Worm (Caenorhabditis elegans): Measurements from ENCODE around the gene nhr-219.

- TF ChIP-seq nhr-237 (tag; optimal IDR thresholded peaks at IDR 0.05) (no peak), vab-7 (GFP tag; IDR thresholded peaks at IDR 0.05) (no peak), nhr-10 (tag; optimal IDR thresholded peaks at IDR 0.05) (no peak), daf-12 (tag; optimal IDR thresholded peaks at IDR 0.05) (no peak), lin-39 (tag; optimal IDR thresholded peaks at IDR 0.05) (no peak), ceh-82 (tag; optimal IDR thresholded peaks at IDR 0.05) (no peak), mep-1 (tag; optimal IDR thresholded peaks at IDR 0.05) (no peak), nhr-41 (GFP tag; IDR thresholded peaks at IDR 0.05) (no peak), set-16 (GFP tag; IDR thresholded peaks at IDR 0.05) (no peak)
Observed at ce11 chrV:8934264-8934663, 31.7 kb downstream of the nhr-219 start.
